Fruit fly (Drosophila melanogaster) whole organism, prepupa: ENCODE results near the gene CG13258.
A peak's percentile ranks its signal among the peaks of the same experiment; 100 is the strongest.

Experiments
- Blimp-1 ChIP-seq: fragments of 200-800 bp; sonication (Bioruptor generic); optimal IDR thresholded peaks from 3 replicates; lab custom pipeline; 2017; ENCODE audit warnings: missing biosample characterization, missing genetic modification characterization, mild to moderate bottlenecking, moderate library complexity, missing genetic modification reagents
- CG10631 ChIP-seq: fragments of 200-800 bp; sonication (Bioruptor generic); optimal IDR thresholded peaks from 2 replicates; lab custom pipeline; 2016; ENCODE audit warnings: missing biosample characterization, missing genetic modification characterization
- CG11762 ChIP-seq: fragments of 200-800 bp; sonication (Bioruptor generic); optimal IDR thresholded peaks from 3 replicates; lab custom pipeline; 2016; ENCODE audit warnings: missing biosample characterization, missing genetic modification characterization; ENCODE audit not compliant: insufficient read depth
- CG11902 ChIP-seq: fragments of 200-800 bp; sonication (Bioruptor generic); optimal IDR thresholded peaks from 3 replicates; lab custom pipeline; 2016; ENCODE audit warnings: missing biosample characterization, missing genetic modification characterization
- CG15336 ChIP-seq: fragments of 200-800 bp; sonication (Bioruptor generic); IDR thresholded peaks from 2 replicates; pipeline ENCODE4 v1.3.6; 2022; ENCODE audit warnings: missing biosample characterization, missing genetic modification characterization
- CG1621 ChIP-seq: fragments of 200-800 bp; sonication (Bioruptor generic); optimal IDR thresholded peaks from 3 replicates; lab custom pipeline; 2018; ENCODE audit warnings: missing biosample characterization, mild to moderate bottlenecking, missing genetic modification characterization
- CG16779 ChIP-seq: fragments of 200-800 bp; sonication (Bioruptor generic); optimal IDR thresholded peaks from 3 replicates; lab custom pipeline; 2017; ENCODE audit warnings: missing biosample characterization, mild to moderate bottlenecking, missing genetic modification characterization
- CG3032 ChIP-seq: fragments of 200-800 bp; optimal IDR thresholded peaks from 2 replicates; lab custom pipeline; 2019; ENCODE audit warnings: missing biosample characterization, mild to moderate bottlenecking, missing genetic modification characterization, moderate library complexity
- CG31627 ChIP-seq: fragments of 200-800 bp; sonication (Bioruptor generic); optimal IDR thresholded peaks from 3 replicates; lab custom pipeline; 2016; ENCODE audit warnings: missing biosample characterization, missing genetic modification characterization
- CG32006 ChIP-seq: fragments of 200-800 bp; sonication (Bioruptor generic); optimal IDR thresholded peaks from 3 replicates; lab custom pipeline; 2017; ENCODE audit warnings: missing biosample characterization, mild to moderate bottlenecking, missing genetic modification characterization
- CG34406 ChIP-seq: fragments of 200-800 bp; sonication (Bioruptor generic); optimal IDR thresholded peaks from 3 replicates; lab custom pipeline; 2016; ENCODE audit warnings: missing biosample characterization, missing genetic modification characterization
- CG3919 ChIP-seq: fragments of 200-800 bp; sonication (Bioruptor generic); optimal IDR thresholded peaks from 3 replicates; lab custom pipeline; 2016; ENCODE audit warnings: missing biosample characterization, missing genetic modification characterization
- CG6163 ChIP-seq: fragments of 200-800 bp; sonication (Bioruptor generic); IDR thresholded peaks from 3 replicates; pipeline ENCODE4 v1.3.6; 2022; ENCODE audit warnings: missing biosample characterization, missing genetic modification characterization
- CG6792 ChIP-seq: fragments of 200-800 bp; sonication (Bioruptor generic); optimal IDR thresholded peaks from 3 replicates; lab custom pipeline; 2016; ENCODE audit warnings: missing biosample characterization, missing genetic modification characterization
- CG6808 ChIP-seq: fragments of 200-800 bp; sonication (Bioruptor generic); optimal IDR thresholded peaks from 3 replicates; lab custom pipeline; 2017; ENCODE audit warnings: missing biosample characterization, missing genetic modification characterization, mild to moderate bottlenecking, moderate library complexity, missing genetic modification reagents
- CG6854 ChIP-seq: fragments of 200-800 bp; sonication (Bioruptor generic); optimal IDR thresholded peaks from 2 replicates; lab custom pipeline; 2017; ENCODE audit warnings: missing biosample characterization, mild to moderate bottlenecking, missing genetic modification characterization
- CG7368 ChIP-seq: fragments of 200-800 bp; sonication (Bioruptor generic); optimal IDR thresholded peaks from 3 replicates; lab custom pipeline; 2016; ENCODE audit warnings: missing biosample characterization, missing genetic modification characterization
- CG8119 ChIP-seq: fragments of 200-800 bp; sonication (Bioruptor generic); IDR thresholded peaks from 3 replicates; pipeline ENCODE4 v1.3.6; 2022; ENCODE audit warnings: missing biosample characterization, missing genetic modification characterization
- CG8632 ChIP-seq: fragments of 200-800 bp; sonication (Bioruptor generic); optimal IDR thresholded peaks from 3 replicates; lab custom pipeline; 2016; ENCODE audit warnings: missing biosample characterization, missing genetic modification characterization
- CG9139 ChIP-seq: fragments of 200-800 bp; sonication (Bioruptor generic); optimal IDR thresholded peaks from 3 replicates; lab custom pipeline; 2017; ENCODE audit warnings: missing biosample characterization, mild to moderate bottlenecking, missing genetic modification characterization
- Eip75B ChIP-seq: fragments of 200-800 bp; sonication (Bioruptor generic); optimal IDR thresholded peaks from 3 replicates; lab custom pipeline; 2016; ENCODE audit warnings: missing biosample characterization, missing genetic modification characterization
- Eip78C ChIP-seq: fragments of 200-800 bp; sonication (Bioruptor generic); peaks from one replicate; lab custom pipeline; 2016; ENCODE audit warnings: missing biosample characterization, missing genetic modification characterization
- Ets21C ChIP-seq: fragments of 200-800 bp; sonication (Bioruptor generic); optimal IDR thresholded peaks from 3 replicates; lab custom pipeline; 2016; ENCODE audit warnings: missing biosample characterization, missing genetic modification characterization
- Hr38 ChIP-seq: sonication (Bioruptor generic); optimal IDR thresholded peaks from 2 replicates; lab custom pipeline; 2016; ENCODE audit warnings: missing biosample characterization, missing genetic modification characterization
- Hr39 ChIP-seq: fragments of 200-800 bp; sonication (Bioruptor generic); optimal IDR thresholded peaks from 2 replicates; lab custom pipeline; 2016; ENCODE audit warnings: missing biosample characterization, missing genetic modification characterization
- Hr4 ChIP-seq: fragments of 200-800 bp; sonication (Bioruptor generic); optimal IDR thresholded peaks from 3 replicates; lab custom pipeline; 2016; ENCODE audit warnings: missing biosample characterization, missing genetic modification characterization
- Lpt ChIP-seq: fragments of 200-800 bp; sonication (Bioruptor generic); optimal IDR thresholded peaks from 3 replicates; lab custom pipeline; 2016; ENCODE audit warnings: missing biosample characterization, missing genetic modification characterization
- Met ChIP-seq: fragments of 200-800 bp; sonication (Bioruptor generic); optimal IDR thresholded peaks from 3 replicates; lab custom pipeline; 2016; ENCODE audit warnings: missing biosample characterization, missing genetic modification characterization
- Smox ChIP-seq: fragments of 200-800 bp; sonication (Bioruptor generic); optimal IDR thresholded peaks from 3 replicates; lab custom pipeline; 2016; ENCODE audit warnings: missing biosample characterization, missing genetic modification characterization
- Sox14 ChIP-seq: fragments of 200-800 bp; sonication (Bioruptor generic); optimal IDR thresholded peaks from 3 replicates; lab custom pipeline; 2016; ENCODE audit warnings: missing biosample characterization, missing genetic modification characterization
- acj6 ChIP-seq: fragments of 200-800 bp; sonication (Bioruptor generic); optimal IDR thresholded peaks from 3 replicates; lab custom pipeline; 2016; ENCODE audit warnings: missing biosample characterization, missing genetic modification characterization
- dsx ChIP-seq: fragments of 200-800 bp; optimal IDR thresholded peaks from 3 replicates; lab custom pipeline; 2019; ENCODE audit warnings: missing biosample characterization, mild to moderate bottlenecking, missing genetic modification characterization, moderate library complexity; ENCODE audit not compliant: poor library complexity, severe bottlenecking
- eg ChIP-seq: fragments of 200-800 bp; sonication (Bioruptor generic); IDR thresholded peaks from 3 replicates; pipeline ENCODE4 v1.3.6; 2022; ENCODE audit warnings: missing biosample characterization, missing genetic modification characterization
- esn ChIP-seq: fragments of 200-800 bp; sonication (Bioruptor generic); optimal IDR thresholded peaks from 2 replicates; lab custom pipeline; 2016; ENCODE audit warnings: missing biosample characterization, mild to moderate bottlenecking, missing genetic modification characterization, moderate library complexity
- fd59A ChIP-seq: fragments of 200-800 bp; sonication (Bioruptor generic); optimal IDR thresholded peaks from 2 replicates; lab custom pipeline; 2017; ENCODE audit warnings: missing biosample characterization, mild to moderate bottlenecking, missing genetic modification characterization, missing genetic modification reagents
- fd85E ChIP-seq: fragments of 200-800 bp; sonication (Bioruptor generic); optimal IDR thresholded peaks from 3 replicates; lab custom pipeline; 2016; ENCODE audit warnings: missing biosample characterization, missing genetic modification characterization
- fkh ChIP-seq: fragments of 200-800 bp; sonication (Bioruptor generic); optimal IDR thresholded peaks from 3 replicates; lab custom pipeline; 2017; ENCODE audit warnings: missing biosample characterization, mild to moderate bottlenecking, missing genetic modification characterization, moderate library complexity
- net ChIP-seq: fragments of 200-800 bp; sonication (Bioruptor generic); optimal IDR thresholded peaks from 3 replicates; lab custom pipeline; 2016; ENCODE audit warnings: missing biosample characterization, missing genetic modification characterization
- pdm3 ChIP-seq: fragments of 200-800 bp; sonication (Bioruptor generic); optimal IDR thresholded peaks from 3 replicates; lab custom pipeline; 2016; ENCODE audit warnings: missing biosample characterization, missing genetic modification characterization
- salr ChIP-seq, 2 experiments: fragments of 200-800 bp; sonication (Bioruptor generic); optimal IDR thresholded peaks; 3 replicates each; lab custom pipeline; 2016 to 2018; ENCODE audit warnings: missing biosample characterization in 2 of 2, missing genetic modification characterization in 2 of 2, mild to moderate bottlenecking in 1 of 2
- svp ChIP-seq: fragments of 200-800 bp; sonication (Bioruptor generic); peaks from one replicate; lab custom pipeline; 2016; ENCODE audit warnings: missing biosample characterization, missing genetic modification characterization
- topi ChIP-seq: fragments of 200-800 bp; sonication (Bioruptor generic); optimal IDR thresholded peaks from 3 replicates; lab custom pipeline; 2016; ENCODE audit warnings: missing biosample characterization, missing genetic modification characterization
- vri ChIP-seq: fragments of 200-800 bp; sonication (Bioruptor generic); optimal IDR thresholded peaks from 3 replicates; lab custom pipeline; 2016; ENCODE audit warnings: missing biosample characterization, mild to moderate bottlenecking, missing genetic modification characterization

Gene CG13258

dm6 chr2L:16257227-16258071 lies 35.4 kb downstream of the CG13258 start, which contains the start of the genes PRL-1 and EndoGI (continued):
- peak; percentile 93 for TF ChIP-seq CG15336 (GFP tag; lab: Robert Waterston, UW)
- TF ChIP-seq Hr39 (GFP tag; lab: Kevin White, UChicago), result no peak
- peak; percentile 36 for TF ChIP-seq Smox
- TF ChIP-seq CG6163 (GFP tag; lab: Robert Waterston, UW), result peak; percentile 93
- peak; percentile 68 for TF ChIP-seq Sox14 (GFP tag; lab: Kevin White, UChicago)
- peak; percentile 37 for TF ChIP-seq CG11762 (GFP tag; lab: Kevin White, UChicago)
- TF ChIP-seq Ets21C (GFP tag; lab: Kevin White, UChicago), result no peak
- peak; percentile 2 for TF ChIP-seq CG1621 (tag; lab: Kevin White, UChicago)
- no peak for TF ChIP-seq fd59A (GFP tag; lab: Kevin White, UChicago)
- TF ChIP-seq CG3919 (GFP tag; lab: Kevin White, UChicago), result peak; percentile 70
- TF ChIP-seq, all 60 proteins: peak for 42

- TF ChIP-seq fkh (peak; percentile 32), salr (GFP tag; optimal IDR thresholded peaks at IDR 0.05; lab: Kevin White, UChicago) (no peak)
These were observed 36.7 kb downstream of the CG13258 start for dm6 chr2L:16256118-16256435.

dm6 chr2L:16255232-16256117 lies 37.4 kb downstream of the CG13258 start:
- TF ChIP-seq CG31627 (no peak), CG6854 (peak; percentile 51), CG1621 (tag; lab: Kevin White, UChicago) (peak; percentile 64), eg (no peak), CG16779 (tag; lab: Kevin White, UChicago) (no peak), svp (GFP tag; lab: Kevin White, UChicago) (no peak), Hr38 (GFP tag; lab: Kevin White, UChicago) (no peak), fd59A (GFP tag; lab: Kevin White, UChicago) (no peak), Lpt (GFP tag; lab: Kevin White, UChicago) (no peak), CG6792 (GFP tag; lab: Kevin White, UChicago) (no peak), net (no peak), CG11762 (GFP tag; lab: Kevin White, UChicago) (no peak), Blimp-1 (GFP tag; lab: Kevin White, UChicago) (peak; percentile 75), topi (GFP tag; lab: Kevin White, UChicago) (no peak), Ets21C (GFP tag; lab: Kevin White, UChicago) (no peak), CG10631 (GFP tag; lab: Kevin White, UChicago) (no peak), salr (GFP tag; optimal IDR thresholded peaks at IDR 0.05; lab: Kevin White, UChicago) (no peak), acj6 (no peak), CG7368 (GFP tag; lab: Kevin White, UChicago) (no peak), CG3032 (tag; lab: Kevin White, UChicago) (no peak), CG6808 (GFP tag; lab: Kevin White, UChicago) (peak; percentile 59), pdm3 (no peak), dsx (GFP tag; lab: Kevin White, UChicago) (no peak), CG34406 (GFP tag; lab: Kevin White, UChicago) (no peak), CG3919 (GFP tag; lab: Kevin White, UChicago) (no peak), CG8119 (GFP tag; lab: Robert Waterston, UW) (no peak), Eip78C (GFP tag; lab: Kevin White, UChicago) (peak; percentile 73), Met (GFP tag; lab: Kevin White, UChicago) (no peak), CG8632 (no peak), Eip75B (no peak), fkh (peak; percentile 25), CG32006 (GFP tag; lab: Kevin White, UChicago) (no peak), CG11902 (GFP tag; lab: Kevin White, UChicago) (no peak), vri (GFP tag; lab: Kevin White, UChicago) (peak; percentile 96), Hr39 (GFP tag; lab: Kevin White, UChicago) (no peak), fd85E (GFP tag; lab: Kevin White, UChicago) (no peak), CG15336 (GFP tag; lab: Robert Waterston, UW) (no peak), CG9139 (peak; percentile 35), esn (no peak), Hr4 (GFP tag; lab: Kevin White, UChicago) (no peak)
